Fruit fly (Drosophila melanogaster) Kc167 (cell line): ENCODE data around the gene LysD.
"Not testable (repeated sequence)": the region's sequence is repeated elsewhere in the genome, so short reads cannot be mapped to it uniquely, and the experiment has no call there.

Experiments
- Myc ChIP-seq: fragments of >200 bp; optimal IDR thresholded peaks from 2 replicates; lab custom pipeline; 2017; ENCODE audit warnings: missing external identifiers
- Sin3A ChIP-seq: fragments of >200 bp; optimal IDR thresholded peaks from 2 replicates; lab custom pipeline; 2018; ENCODE audit warnings: missing external identifiers
- h ChIP-seq: fragments of >200 bp; optimal IDR thresholded peaks from 3 replicates; lab custom pipeline; 2018; ENCODE audit warnings: missing external identifiers
- insv ChIP-seq: fragments of >200 bp; optimal IDR thresholded peaks from 3 replicates; lab custom pipeline; 2018; ENCODE audit warnings: missing external identifiers
- psq ChIP-seq: fragments of >200 bp; optimal IDR thresholded peaks from 2 replicates; lab custom pipeline; 2017; ENCODE audit warnings: missing external identifiers
- ttk ChIP-seq: sonication (Bioruptor generic); optimal IDR thresholded peaks from 2 replicates; lab custom pipeline; 2017; ENCODE audit warnings: missing external identifiers

The LysD gene

dm6 chr3L:1211096-1211495 lies at the start of gene LysD:
TSS of gene LysD (minus strand) at chr3L:1211196.
- TF ChIP-seq ttk (lab: Kevin White, UChicago) (no peak), Sin3A (lab: Kevin White, UChicago) (no peak), insv (lab: Kevin White, UChicago) (no peak), psq (no peak), Myc (lab: Kevin White, UChicago) (no peak), h (lab: Kevin White, UChicago) (no peak)

- TF ChIP-seq Sin3A (lab: Kevin White, UChicago), result no peak
- no peak for TF ChIP-seq psq
- TF ChIP-seq ttk (lab: Kevin White, UChicago), result no peak
- no peak for TF ChIP-seq insv (lab: Kevin White, UChicago)
- no peak for TF ChIP-seq h (lab: Kevin White, UChicago)
- no peak for TF ChIP-seq Myc (lab: Kevin White, UChicago)
These were observed 47.6 kb upstream of the LysD start for dm6 chr3L:1258547-1258946.

dm6 chr3L:1256061-1256780 lies 45.2 kb upstream of the LysD start, which contains the start of gene tfc:
TSS of gene tfc (plus strand) at chr3L:1256449.
- TF ChIP-seq insv (lab: Kevin White, UChicago) (no peak), Sin3A (lab: Kevin White, UChicago) (no peak), ttk (lab: Kevin White, UChicago) (no peak), Myc (lab: Kevin White, UChicago) (no peak), h (lab: Kevin White, UChicago) (no peak), psq (no peak)

DNA sequence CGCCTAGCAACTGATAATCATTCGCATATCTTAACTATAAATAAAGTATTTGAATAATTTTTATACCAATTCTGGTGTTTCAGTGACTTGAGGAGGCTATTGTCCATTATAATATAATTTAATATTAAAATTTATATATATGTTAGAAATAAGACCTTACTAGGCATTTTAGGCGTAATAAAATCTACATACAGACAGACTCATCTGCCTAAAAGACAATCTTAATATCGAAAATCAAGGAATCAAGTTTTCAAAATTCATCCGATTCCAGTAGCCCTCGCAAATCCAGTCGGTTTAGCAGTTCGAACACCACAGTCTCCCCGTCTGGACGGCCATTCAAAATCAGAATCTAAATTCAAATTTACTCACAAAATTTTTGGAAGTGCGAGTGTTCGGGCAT lies 40.7 kb upstream of the LysD start, which contains the start of the genes CG9130 and CG9133:
CG9130 (plus strand) TSS at position 301 of the 400 bp plus-strand sequence.
CG9133 (plus strand) TSS at position 301 of the 400 bp plus-strand sequence.
- TF ChIP-seq ttk (lab: Kevin White, UChicago), result no peak
- no peak for TF ChIP-seq insv (lab: Kevin White, UChicago)
- no peak for TF ChIP-seq Myc (lab: Kevin White, UChicago)
- TF ChIP-seq psq, result no peak

dm6 chr3L:1250396-1250795 lies 39.4 kb upstream of the LysD start, which contains the start of gene Bfc:
TSS of gene Bfc (plus strand) at chr3L:1250696.
- TF ChIP-seq psq (no peak), ttk (lab: Kevin White, UChicago) (no peak), Myc (lab: Kevin White, UChicago) (no peak), h (lab: Kevin White, UChicago) (no peak), Sin3A (lab: Kevin White, UChicago) (no peak)

DNA sequence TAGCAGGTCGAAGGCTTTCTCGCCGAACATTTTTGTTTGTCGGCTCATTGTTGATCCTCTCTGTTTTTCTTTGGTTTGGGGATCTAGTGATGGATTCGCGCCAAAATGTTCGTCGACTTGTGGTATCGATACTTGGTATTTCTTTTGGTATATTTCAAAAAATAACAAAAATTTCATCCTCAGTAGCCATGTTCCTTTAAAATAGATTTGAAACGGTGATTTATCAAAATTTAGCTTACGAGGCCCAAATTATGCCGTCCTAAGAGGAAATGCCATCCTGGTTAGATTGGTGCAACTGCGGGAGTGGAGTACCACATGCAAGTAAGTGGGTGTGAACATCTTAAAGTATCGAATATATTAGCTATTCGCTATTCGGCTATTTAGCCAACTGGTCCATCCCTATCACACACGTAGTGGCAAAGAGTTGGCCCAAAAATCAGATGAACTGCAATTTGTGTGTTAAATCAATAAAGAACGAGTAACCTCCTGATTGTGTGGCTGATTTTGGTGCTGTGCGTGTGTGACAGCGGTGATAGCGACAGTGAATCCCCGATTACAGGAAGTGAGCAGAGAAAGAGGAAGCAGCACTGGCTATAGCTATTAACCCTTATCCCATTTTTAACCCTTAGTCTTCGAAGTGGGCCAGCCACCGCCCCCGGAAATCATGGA lies 36.8 kb upstream of the LysD start, which contains the start of the genes Psf1 and Sac1:
Psf1 (minus strand) TSS at position 51 of the 669 bp plus-strand sequence.
Sac1 (plus strand) TSS at position 191 of the 669 bp plus-strand sequence.
- TF ChIP-seq h (lab: Kevin White, UChicago) (no peak), Myc (lab: Kevin White, UChicago) (no peak), insv (lab: Kevin White, UChicago) (no peak), ttk (lab: Kevin White, UChicago) (no peak), Sin3A (lab: Kevin White, UChicago) (no peak), psq (no peak)

- not testable (repeated sequence) for TF ChIP-seq Sin3A, insv, ttk (lab: Kevin White, UChicago)
These were observed 35.8 kb upstream of the LysD start, which contains the start of gene CG32318 for dm6 chr3L:1246823-1247222. TSS of gene CG32318 (minus strand) at chr3L:1246923.

DNA sequence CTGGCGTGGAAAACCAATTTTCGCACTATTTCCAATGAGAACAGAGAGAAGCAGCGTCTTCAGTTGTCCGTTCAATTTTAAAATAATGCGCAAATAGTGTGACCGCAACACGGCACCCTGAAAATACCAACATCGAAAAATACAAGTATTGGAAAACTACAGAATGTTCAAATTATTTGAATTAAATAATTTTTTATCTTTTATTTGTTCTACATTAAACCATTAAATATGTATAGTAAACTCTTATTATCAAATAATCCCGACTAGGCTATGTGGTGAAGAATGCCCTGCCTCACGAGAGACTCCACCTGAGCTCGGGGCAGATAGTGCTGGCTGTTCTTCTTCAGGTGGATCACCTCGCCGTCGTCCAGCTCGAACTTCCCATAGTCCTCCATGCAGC lies 34.8 kb upstream of the LysD start, which contains the start of gene Klp61F:
Klp61F (minus strand) TSS at position 101 of the 400 bp plus-strand sequence.
- not testable (repeated sequence) for TF ChIP-seq ttk, Myc, insv (lab: Kevin White, UChicago)

DNA sequence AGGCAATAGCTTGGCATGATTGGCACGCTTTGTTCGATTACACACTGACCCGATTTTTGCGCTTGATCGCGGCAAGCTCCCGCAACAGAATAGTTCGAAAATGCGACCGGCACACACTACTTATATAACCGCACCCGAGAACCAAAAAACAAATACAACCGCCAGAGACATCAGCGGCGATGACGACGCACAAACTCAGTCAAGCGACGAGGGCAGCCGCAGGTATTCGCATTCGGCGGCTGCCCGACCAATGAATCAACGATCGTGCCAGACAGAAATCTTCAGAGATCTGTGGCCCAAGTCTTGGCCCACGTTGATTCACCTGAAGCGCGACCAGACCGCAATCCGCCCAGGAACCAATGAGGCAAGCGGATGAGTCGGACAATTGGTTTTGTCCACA lies 27.2 kb upstream of the LysD start, which contains the start of gene CG9192:
CG9192 (minus strand) TSS at position 101 of the 400 bp plus-strand sequence.
- TF ChIP-seq Sin3A (lab: Kevin White, UChicago), result no peak

dm6 chr3L:1235426-1235825 lies 24.4 kb upstream of the LysD start, which contains the start of gene galene:
TSS of gene galene (plus strand) at chr3L:1235726.
- TF ChIP-seq ttk (lab: Kevin White, UChicago) (no peak), h (lab: Kevin White, UChicago) (no peak), insv (lab: Kevin White, UChicago) (no peak), Sin3A (lab: Kevin White, UChicago) (no peak), Myc (lab: Kevin White, UChicago) (no peak), psq (no peak)

dm6 chr3L:1233830-1234229 lies 22.8 kb upstream of the LysD start, which contains the start of gene CG33966:
TSS of gene CG33966 (plus strand) at chr3L:1234130.
- TF ChIP-seq insv (lab: Kevin White, UChicago) (no peak), Myc (lab: Kevin White, UChicago) (no peak), h (lab: Kevin White, UChicago) (no peak), ttk (lab: Kevin White, UChicago) (no peak), Sin3A (lab: Kevin White, UChicago) (no peak), psq (no peak)
